Fruit fly (Drosophila melanogaster): ENCODE data around the gene salt.

Gene salt

DNA sequence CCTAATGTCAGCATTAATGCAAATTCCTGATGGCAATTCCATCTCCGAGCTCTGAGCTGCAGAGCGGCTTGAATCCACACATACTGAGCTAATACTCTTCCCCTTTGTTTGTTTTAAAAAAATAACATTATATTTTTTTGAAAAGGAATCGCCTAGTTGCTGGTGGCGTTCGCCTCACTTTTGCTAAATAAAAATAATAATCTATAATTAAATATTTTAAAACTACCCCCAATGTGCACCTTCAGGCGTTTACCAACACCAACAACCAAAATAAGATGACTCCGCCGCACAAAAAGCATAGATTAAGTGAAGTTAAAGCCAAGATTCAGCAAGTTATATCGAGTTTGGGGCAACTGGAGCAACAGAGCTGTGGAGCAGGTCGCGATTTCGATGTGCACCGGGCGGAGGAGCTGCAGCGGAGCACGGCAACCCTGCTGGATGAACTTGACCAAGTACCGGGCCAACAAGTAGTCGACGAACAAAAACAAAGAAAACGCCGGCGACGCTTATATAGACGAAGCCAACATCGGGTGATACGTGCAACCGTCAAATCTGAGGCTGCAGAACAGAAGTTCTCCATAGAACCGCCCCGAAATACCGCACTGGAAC is 10.4 kb downstream of the salt start, which contains the start of gene CG1896 (continued):
- no peak for TF ChIP-seq insv (GFP tag; optimal IDR thresholded peaks at IDR 0.05)
- TF ChIP-seq BEAF-32 (GFP tag; optimal IDR thresholded peaks at IDR 0.05), result no peak
- peak; percentile 45 for TF ChIP-seq CG30403 (GFP tag; optimal IDR thresholded peaks at IDR 0.05)
- peak; percentile 27 for TF ChIP-seq CG6813 (GFP tag; optimal IDR thresholded peaks at IDR 0.05)
- TF ChIP-seq CG13287 (GFP tag; IDR thresholded peaks at IDR 0.05; ENCODE audit: partially characterized antibody), result 0 out of 2 replicates have a peak, but pooled peaks have one; percentile 23
- TF ChIP-seq CG17328 (GFP tag; IDR thresholded peaks at IDR 0.05), result peak; percentile 63
- TF ChIP-seq CG14014 (GFP tag; IDR thresholded peaks at IDR 0.05), result 0 out of 2 replicates have a peak, but pooled peaks have one; percentile 13
- TF ChIP-seq Scr (GFP tag; IDR thresholded peaks at IDR 0.05; ENCODE audit: partially characterized antibody), result no peak
- peak; percentile 65; the same call in 2 of the 3 replicates for TF ChIP-seq Optix (GFP tag; IDR thresholded peaks at IDR 0.05)
- 0 out of 2 replicates have a peak, but pooled peaks have one; percentile 39 for TF ChIP-seq chm (GFP tag; IDR thresholded peaks at IDR 0.05)
- 0 out of 2 replicates have a peak, but pooled peaks have one; percentile 32 for TF ChIP-seq Ada2b (GFP tag; IDR thresholded peaks at IDR 0.05)
- TF ChIP-seq CG17612 (GFP tag; IDR thresholded peaks at IDR 0.05), result no peak
- TF ChIP-seq CG12104 (GFP tag; optimal IDR thresholded peaks at IDR 0.05), result peak; percentile 25
- peak; percentile 10; the same call in 1 of the 3 replicates for TF ChIP-seq Aef1 (GFP tag; IDR thresholded peaks at IDR 0.05)
- peak; percentile 4 for TF ChIP-seq CTCF (GFP tag; optimal IDR thresholded peaks at IDR 0.05)
- no peak for TF ChIP-seq run (tag; optimal IDR thresholded peaks at IDR 0.05)
- peak; percentile 31 for TF ChIP-seq CG34376 (GFP tag; optimal IDR thresholded peaks at IDR 0.05)
- TF ChIP-seq pan (optimal IDR thresholded peaks at IDR 0.05), result no peak
- TF ChIP-seq pan (GFP tag; optimal IDR thresholded peaks at IDR 0.05 in 1 of 2, IDR thresholded peaks at IDR 0.05 in 1 of 2), result peak in 1 of 2 experiments; percentile 72
- peak; percentile 69 for TF ChIP-seq sob (GFP tag; IDR thresholded peaks at IDR 0.05)
- no peak for TF ChIP-seq gro (GFP tag; optimal IDR thresholded peaks at IDR 0.05)
- no peak for TF ChIP-seq tio (GFP tag; optimal IDR thresholded peaks at IDR 0.05)
- peak; percentile 13; the same call in 1 of the 3 replicates for TF ChIP-seq H15 (GFP tag; IDR thresholded peaks at IDR 0.05)
- peak; percentile 5 for TF ChIP-seq CG4820 (GFP tag; optimal IDR thresholded peaks at IDR 0.05)
- peak in 1 of 2 experiments; percentile 52 for TF ChIP-seq bsh (GFP tag; optimal IDR thresholded peaks at IDR 0.05)
- TF ChIP-seq Deaf1 (tag; optimal IDR thresholded peaks at IDR 0.05), result peak; percentile 2
- no peak for TF ChIP-seq sim (GFP tag; IDR thresholded peaks at IDR 0.05)
- TF ChIP-seq D19B (GFP tag; optimal IDR thresholded peaks at IDR 0.05), result peak; percentile 19
- no peak for TF ChIP-seq E2f2 (GFP tag; IDR thresholded peaks at IDR 0.05)
- peak; percentile 43 for TF ChIP-seq unpg (GFP tag; optimal IDR thresholded peaks at IDR 0.05)
- peak; percentile 42; the same call in 1 of the 2 replicates for TF ChIP-seq E2f1 (GFP tag; IDR thresholded peaks at IDR 0.05)
- no peak for TF ChIP-seq CG1647 (GFP tag; optimal IDR thresholded peaks at IDR 0.05)
- TF ChIP-seq Dip3 (GFP tag; optimal IDR thresholded peaks at IDR 0.05), result peak; percentile 28
- TF ChIP-seq lbe (GFP tag; optimal IDR thresholded peaks at IDR 0.05), result peak; percentile 68
- TF ChIP-seq sens (GFP tag), result peak; percentile 77
- peak; percentile 28; the same call in 1 of the 3 replicates for TF ChIP-seq croc (GFP tag; conservative IDR thresholded peaks at IDR 0.05)
- TF ChIP-seq CG17385 (GFP tag; optimal IDR thresholded peaks at IDR 0.05), result peak; percentile 50
- peak; percentile 55 for TF ChIP-seq CG2712 (tag; optimal IDR thresholded peaks at IDR 0.05)
- TF ChIP-seq Rx (GFP tag; IDR thresholded peaks at IDR 0.05), result 0 out of 2 replicates have a peak, but pooled peaks have one; percentile 25
- no peak for TF ChIP-seq Side (GFP tag; optimal IDR thresholded peaks at IDR 0.05)
- TF ChIP-seq CG18262 (tag; optimal IDR thresholded peaks at IDR 0.05), result peak; percentile 48
- peak; percentile 67; the same call in 2 of the 3 replicates for TF ChIP-seq ken (GFP tag; IDR thresholded peaks at IDR 0.05)
- TF ChIP-seq CG1233 (GFP tag; optimal IDR thresholded peaks at IDR 0.05), result peak; percentile 39
- no peak for TF ChIP-seq repo (GFP tag; optimal IDR thresholded peaks at IDR 0.05)
- peak; percentile 66 for TF ChIP-seq Xrp1 (GFP tag; IDR thresholded peaks at IDR 0.05)

All from whole organism, embryonic.